Worm (Caenorhabditis elegans) whole organism, L1 larva: ENCODE measurements around the gene del-10.

Source experiments
- aly-2 ChIP-seq: fragments of 150-350 bp; optimal IDR thresholded peaks from 2 replicates; lab custom pipeline; 2014; ENCODE audit warnings: missing biosample characterization, missing genetic modification characterization
- ces-1 ChIP-seq: fragments of 150-350 bp; optimal IDR thresholded peaks from 2 replicates; lab custom pipeline; 2014; ENCODE audit warnings: missing biosample characterization, missing genetic modification reagents, missing genetic modification characterization
- elt-2 ChIP-seq: sonication (generic microtip); optimal IDR thresholded peaks from 2 replicates; lab custom pipeline; 2016; ENCODE audit warnings: missing genetic modification characterization, mild to moderate bottlenecking, inconsistent platforms, missing compliant biosample characterization, missing genetic modification reagents
- jun-1 ChIP-seq: fragments of 150-350 bp; optimal IDR thresholded peaks from 2 replicates; lab custom pipeline; 2014; ENCODE audit warnings: missing biosample characterization, missing genetic modification reagents, missing genetic modification characterization
- mef-2 ChIP-seq: fragments of 150-350 bp; optimal IDR thresholded peaks from 2 replicates; lab custom pipeline; 2014; ENCODE audit warnings: missing biosample characterization, missing genetic modification characterization
- nhr-77 ChIP-seq: fragments of 150-350 bp; optimal IDR thresholded peaks from 2 replicates; lab custom pipeline; 2014; ENCODE audit warnings: missing biosample characterization, missing genetic modification characterization
- nhr-85 ChIP-seq: sonication (generic microtip); peaks from one replicate; lab custom pipeline; 2016; ENCODE audit warnings: missing genetic modification characterization, inconsistent platforms, missing compliant biosample characterization
- nhr-90 ChIP-seq: sonication (generic microtip); optimal IDR thresholded peaks from 2 replicates; lab custom pipeline; 2016; ENCODE audit warnings: mild to moderate bottlenecking, missing genetic modification characterization, missing compliant biosample characterization; ENCODE audit not compliant: poor library complexity
- ztf-11 ChIP-seq, 2 experiments: sonication (generic microtip); optimal IDR thresholded peaks; 2 replicates each; lab custom pipeline; 2016 to 2017; ENCODE audit warnings: missing genetic modification characterization in 2 of 2, missing biosample characterization in 1 of 2, missing compliant biosample characterization in 1 of 2

DNA sequence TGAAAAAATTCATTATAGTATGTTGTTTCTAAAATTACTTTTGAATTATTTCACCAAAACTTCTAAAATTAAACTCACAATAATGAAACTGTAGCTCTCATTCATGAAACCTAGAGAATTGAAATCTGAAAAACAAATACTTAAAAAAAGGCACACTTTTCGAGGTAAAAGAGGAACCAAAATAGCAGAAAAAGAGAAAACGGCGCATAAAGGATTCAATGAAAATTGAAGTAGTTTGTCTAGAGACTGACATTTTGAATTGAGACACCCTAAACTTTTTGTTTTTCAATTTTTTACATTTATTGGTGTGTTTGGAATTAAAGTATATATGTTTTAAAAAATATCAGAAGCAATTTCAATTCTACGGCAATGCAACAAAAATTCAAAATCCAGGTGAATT is 10.9 kb downstream of the del-10 start, which contains the start of gene dgk-5:
- no peak for TF ChIP-seq mef-2 (tag; lab: Kevin White, UChicago)
- TF ChIP-seq aly-2 (tag; lab: Kevin White, UChicago): no peak
- no peak for TF ChIP-seq nhr-77 (tag; lab: Kevin White, UChicago)
- TF ChIP-seq ztf-11 (tag; optimal IDR thresholded peaks at IDR 0.05; lab: Kevin White, UChicago): no peak
- no peak for TF ChIP-seq nhr-90 (tag; lab: Kevin White, UChicago)
- no peak for TF ChIP-seq nhr-85 (tag; lab: Kevin White, UChicago)
- no peak for TF ChIP-seq ces-1
- TF ChIP-seq jun-1 (tag; lab: Kevin White, UChicago): no peak
- no peak for TF ChIP-seq elt-2 (tag; lab: Kevin White, UChicago)
